Fruit fly (Drosophila melanogaster) whole organism, adult: ENCODE data around the gene CG31076.

Experiments
- Hr96 ChIP-seq: fragments of 200-800 bp; sonication (Bioruptor generic); optimal IDR thresholded peaks from 2 replicates; lab custom pipeline; 2016; ENCODE audit warnings: missing biosample characterization, missing genetic modification characterization
- cnc ChIP-seq, 2 experiments: fragments of >200 bp; optimal IDR thresholded peaks; 2 replicates each; lab custom pipeline; 2017
- ovo ChIP-seq: fragments of 200-800 bp; sonication (Bioruptor generic); optimal IDR thresholded peaks from 2 replicates; lab custom pipeline; 2016; ENCODE audit warnings: missing biosample characterization, missing genetic modification characterization

DNA sequence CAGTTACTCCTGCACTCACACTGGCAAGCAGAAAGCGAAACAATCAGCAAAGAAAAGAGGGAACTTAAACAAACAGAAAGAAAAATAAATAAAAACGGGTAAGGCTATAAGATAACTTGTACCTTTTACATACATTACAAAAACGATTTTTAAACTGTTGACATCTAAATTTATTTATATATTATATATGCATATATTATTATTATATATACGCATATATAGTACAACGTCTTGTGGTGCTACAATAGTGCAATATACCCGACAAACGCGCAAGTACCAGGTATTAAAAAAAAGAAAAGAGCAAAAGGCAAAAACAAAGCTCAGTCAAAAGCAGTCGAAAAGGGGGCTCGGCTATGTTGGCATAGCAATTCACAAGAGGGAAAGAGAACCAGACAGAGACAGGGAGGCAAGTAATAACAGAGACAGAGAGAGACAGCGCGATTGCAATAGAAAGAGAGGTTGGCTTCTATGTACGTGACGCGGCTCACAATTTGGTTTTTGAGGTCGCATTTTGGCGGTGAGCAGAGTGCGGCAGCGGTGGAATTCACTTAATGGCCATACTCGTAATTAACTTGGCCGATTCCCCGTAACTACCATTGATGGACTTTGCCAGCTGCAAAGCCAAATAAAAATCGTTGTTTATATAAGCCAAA is 35.5 kb downstream of the CG31076 start:
- TF ChIP-seq ovo, result no peak
- TF ChIP-seq Hr96 (GFP tag; lab: Kevin White, UChicago), result no peak
- no peak for TF ChIP-seq cnc (optimal IDR thresholded peaks at IDR 0.05; lab: Kevin White, UChicago)
